Worm (Caenorhabditis elegans): Measurements from ENCODE around the gene C46E10.1.

ce11 chrII:3743684-3744200, 19.7 kb downstream of the C46E10.1 start, which contains the start of gene nta-1:
- TF ChIP-seq lsy-2 (tag; optimal IDR thresholded peaks at IDR 0.05) (no peak), snpc-4 (tag; optimal IDR thresholded peaks at IDR 0.05) (no peak), lin-13 (tag; optimal IDR thresholded peaks at IDR 0.05) (no peak), bed-3 (GFP tag; optimal IDR thresholded peaks at IDR 0.05) (no peak)
